Fruit fly (Drosophila melanogaster): ENCODE data around the gene CG32262.

Gene CG32262

dm6 chr3L:3787595-3788151 lies 22.3 kb downstream of the CG32262 start (continued):
- TF ChIP-seq YL-1 (GFP tag; optimal IDR thresholded peaks at IDR 0.05) (peak; percentile 66), Lhr (GFP tag; optimal IDR thresholded peaks at IDR 0.05) (peak; percentile 79), CG11247 (GFP tag; IDR thresholded peaks at IDR 0.05) (no peak), ERR (GFP tag; optimal IDR thresholded peaks at IDR 0.05) (no peak), her (GFP tag; optimal IDR thresholded peaks at IDR 0.05) (peak; percentile 16), CG32532 (GFP tag; IDR thresholded peaks at IDR 0.05) (no peak), wek (GFP tag; optimal IDR thresholded peaks at IDR 0.05) (no peak), CG14965 (GFP tag; optimal IDR thresholded peaks at IDR 0.05; ENCODE audit: borderline replicate concordance) (no peak), CG31388 (GFP tag; optimal IDR thresholded peaks at IDR 0.05) (no peak), gt (GFP tag; IDR thresholded peaks at IDR 0.05) (no peak), Atf3 (GFP tag; optimal IDR thresholded peaks at IDR 0.05) (no peak), mld (GFP tag; IDR thresholded peaks at IDR 0.05; ENCODE audit: partially characterized antibody) (no peak), fd64A (GFP tag; optimal IDR thresholded peaks at IDR 0.05) (no peak), pho (GFP tag; optimal IDR thresholded peaks at IDR 0.05) (no peak), twi (tag; optimal IDR thresholded peaks at IDR 0.05) (peak; percentile 40), D (optimal IDR thresholded peaks at IDR 0.05) (no peak), D (GFP tag; optimal IDR thresholded peaks at IDR 0.05) (no peak), Dek (tag; optimal IDR thresholded peaks at IDR 0.05) (peak; percentile 10), Ets97D (GFP tag; optimal IDR thresholded peaks at IDR 0.05) (peak; percentile 70), lbe (GFP tag; optimal IDR thresholded peaks at IDR 0.05) (no peak), CG15479 (GFP tag; optimal IDR thresholded peaks at IDR 0.05) (no peak), CG10654 (GFP tag; optimal IDR thresholded peaks at IDR 0.05) (no peak), CG10565 (GFP tag; optimal IDR thresholded peaks at IDR 0.05) (no peak), CG11504 (tag; optimal IDR thresholded peaks at IDR 0.05) (peak; percentile 15), lola (GFP tag; optimal IDR thresholded peaks at IDR 0.05) (no peak), B-H2 (GFP tag; optimal IDR thresholded peaks at IDR 0.05) (peak; percentile 37), Camta (GFP tag; optimal IDR thresholded peaks at IDR 0.05) (peak; percentile 15), zfh2 (GFP tag; optimal IDR thresholded peaks at IDR 0.05) (no peak), Sry-δ (GFP tag; optimal IDR thresholded peaks at IDR 0.05) (peak; percentile 20), pfk (GFP tag; optimal IDR thresholded peaks at IDR 0.05) (no peak), CG18599 (GFP tag; optimal IDR thresholded peaks at IDR 0.05) (no peak), cato (GFP tag; optimal IDR thresholded peaks at IDR 0.05; ENCODE audit: borderline replicate concordance) (no peak), nom (GFP tag; optimal IDR thresholded peaks at IDR 0.05) (peak; percentile 64), CG12769 (tag; optimal IDR thresholded peaks at IDR 0.05) (peak; percentile 40), Xrp1 (GFP tag; IDR thresholded peaks at IDR 0.05) (no peak), CG3838 (GFP tag; optimal IDR thresholded peaks at IDR 0.05) (no peak), aop (GFP tag; IDR thresholded peaks at IDR 0.05) (no peak; the same call in 1 of the 2 replicates), CG8281 (tag; optimal IDR thresholded peaks at IDR 0.05) (no peak), Spps (tag; optimal IDR thresholded peaks at IDR 0.05) (peak; percentile 11), cas (GFP tag; IDR thresholded peaks at IDR 0.05) (no peak), slbo (GFP tag; IDR thresholded peaks at IDR 0.05) (no peak), CG1233 (GFP tag; optimal IDR thresholded peaks at IDR 0.05) (no peak), CG2116 (GFP tag; optimal IDR thresholded peaks at IDR 0.05) (peak; percentile 47), CG3281 (GFP tag; optimal IDR thresholded peaks at IDR 0.05) (peak; percentile 29), row (GFP tag; IDR thresholded peaks at IDR 0.05) (peak; percentile 42; the same call in 1 of the 3 replicates), CG12744 (GFP tag; optimal IDR thresholded peaks at IDR 0.05) (no peak), en (GFP tag; optimal IDR thresholded peaks at IDR 0.05) (no peak), eve (GFP tag; optimal IDR thresholded peaks at IDR 0.05) (no peak), Ssrp (tag; optimal IDR thresholded peaks at IDR 0.05) (no peak), Fer1 (GFP tag; optimal IDR thresholded peaks at IDR 0.05) (peak; percentile 54), wor (GFP tag; IDR thresholded peaks at IDR 0.05) (no peak)
